Worm (Caenorhabditis elegans) whole organism, L1 larva: Measurements from ENCODE around the gene tiar-1.

Experiments
- C34B4.2 ChIP-seq: sonication (generic microtip); optimal IDR thresholded peaks from 2 replicates; lab custom pipeline; 2017; ENCODE audit warnings: mild to moderate bottlenecking, missing genetic modification characterization, missing compliant biosample characterization
- alr-1 ChIP-seq: fragments of 200-800 bp; sonication (Bioruptor generic); optimal IDR thresholded peaks from 2 replicates; lab custom pipeline; 2018; ENCODE audit warnings: borderline replicate concordance, mild to moderate bottlenecking, missing genetic modification characterization, missing compliant biosample characterization
- aly-2 ChIP-seq: fragments of 150-350 bp; optimal IDR thresholded peaks from 2 replicates; lab custom pipeline; 2014; ENCODE audit warnings: missing biosample characterization, missing genetic modification characterization
- ceh-82 ChIP-seq, 3 experiments: fragments of 150-350 bp in 1 of 3; sonication (generic microtip) in 2 of 3; optimal IDR thresholded peaks; 2 replicates each; lab custom pipeline; 2014 to 2017; ENCODE audit warnings: missing biosample characterization in 3 of 3, missing genetic modification characterization in 3 of 3
- ceh-88 ChIP-seq: fragments of 200-800 bp; sonication (Bioruptor generic); IDR thresholded peaks from 2 replicates; pipeline ENCODE4 v1.3.6; 2022; ENCODE audit warnings: missing genetic modification characterization, missing compliant biosample characterization
- dpl-1 ChIP-seq, 3 experiments: fragments of 150-350 bp in 2 of 3; sonication (generic microtip) in 1 of 3; optimal IDR thresholded peaks; 2 replicates each; lab custom pipeline; 2014 to 2017; ENCODE audit warnings: missing biosample characterization in 3 of 3, missing genetic modification characterization in 3 of 3, missing genetic modification reagents in 3 of 3
- efl-1 ChIP-seq, 4 experiments: fragments of 150-350 bp; optimal IDR thresholded peaks in 3 of 4; peaks in 1 of 4; 1 replicate in 1 of 4; 2 replicates in 3 of 4; lab custom pipeline; 2014; ENCODE audit warnings: missing biosample characterization in 2 of 4, missing genetic modification characterization in 2 of 4, missing genetic modification reagents in 2 of 4
- egl-13 ChIP-seq: sonication (generic microtip); optimal IDR thresholded peaks from 2 replicates; lab custom pipeline; 2016; ENCODE audit warnings: missing genotype, missing genetic modification reagents, missing genetic modification characterization, missing compliant biosample characterization
- egl-27 ChIP-seq, 2 experiments: fragments of 150-350 bp in 1 of 2; sonication (generic microtip); optimal IDR thresholded peaks; 3 replicates each; lab custom pipeline; 2017 to 2018; ENCODE audit warnings: missing biosample characterization in 2 of 2, missing genetic modification characterization in 2 of 2, missing genetic modification reagents in 2 of 2
- elt-2 ChIP-seq: sonication (generic microtip); optimal IDR thresholded peaks from 2 replicates; lab custom pipeline; 2016; ENCODE audit warnings: missing genetic modification characterization, mild to moderate bottlenecking, inconsistent platforms, missing compliant biosample characterization, missing genetic modification reagents
- elt-3 ChIP-seq, 6 experiments: fragments of 150-350 bp in 1 of 6; sonication (generic microtip); optimal IDR thresholded peaks; 2 replicates each; lab custom pipeline; 2017 to 2018; ENCODE audit warnings: missing biosample characterization in 6 of 6, missing genetic modification characterization in 6 of 6, inconsistent platforms in 1 of 6
- ets-5 ChIP-seq: fragments of 200-800 bp; sonication (Bioruptor generic); IDR thresholded peaks from 2 replicates; pipeline ENCODE4 v1.3.6; 2022; ENCODE audit warnings: missing genetic modification characterization, missing compliant biosample characterization
- fkh-10 ChIP-seq: sonication (generic microtip); optimal IDR thresholded peaks from 2 replicates; lab custom pipeline; 2017; ENCODE audit warnings: missing biosample characterization, missing genetic modification reagents, missing genetic modification characterization
- fkh-8 ChIP-seq: sonication (generic microtip); optimal IDR thresholded peaks from 2 replicates; lab custom pipeline; 2016; ENCODE audit warnings: mild to moderate bottlenecking, missing genetic modification characterization, missing compliant biosample characterization
- fos-1 ChIP-seq: fragments of 150-350 bp; optimal IDR thresholded peaks from 2 replicates; lab custom pipeline; 2014; ENCODE audit warnings: missing biosample characterization, missing genetic modification characterization
- grh-1 ChIP-seq: fragments of 200-800 bp; sonication (Bioruptor generic); IDR thresholded peaks from 2 replicates; pipeline ENCODE4 v1.3.6; 2022; ENCODE audit warnings: missing genetic modification reagents, missing genetic modification characterization, missing compliant biosample characterization
- hlh-17 ChIP-seq: fragments of 200-800 bp; sonication (Bioruptor generic); optimal IDR thresholded peaks from 2 replicates; lab custom pipeline; 2018; ENCODE audit warnings: missing genetic modification characterization, mild to moderate bottlenecking, missing compliant biosample characterization, moderate library complexity, borderline replicate concordance
- hlh-4 ChIP-seq: sonication (generic microtip); optimal IDR thresholded peaks from 2 replicates; lab custom pipeline; 2016; ENCODE audit warnings: mild to moderate bottlenecking, missing genetic modification characterization, missing compliant biosample characterization
- irx-1 ChIP-seq: sonication (generic microtip); optimal IDR thresholded peaks from 2 replicates; lab custom pipeline; 2016; ENCODE audit warnings: missing genetic modification characterization, missing compliant biosample characterization
- isw-1 ChIP-seq: fragments of 200-800 bp; sonication (Bioruptor generic); IDR thresholded peaks from 2 replicates; pipeline ENCODE4 v1.3.6; 2022; ENCODE audit warnings: missing genetic modification characterization, missing compliant biosample characterization
- jun-1 ChIP-seq: fragments of 150-350 bp; optimal IDR thresholded peaks from 2 replicates; lab custom pipeline; 2014; ENCODE audit warnings: missing biosample characterization, missing genetic modification reagents, missing genetic modification characterization
- lin-13 ChIP-seq: fragments of 150-350 bp; optimal IDR thresholded peaks from 2 replicates; lab custom pipeline; 2014; ENCODE audit warnings: missing biosample characterization, missing genetic modification reagents, missing genetic modification characterization
- lin-14 ChIP-seq: fragments of 200-800 bp; sonication (Bioruptor generic); optimal IDR thresholded peaks from 2 replicates; lab custom pipeline; 2018; ENCODE audit warnings: mild to moderate bottlenecking, missing genetic modification characterization, moderate library complexity, missing compliant biosample characterization
- lin-15B ChIP-seq: fragments of 150-350 bp; sonication (generic microtip); optimal IDR thresholded peaks from 3 replicates; lab custom pipeline; 2014; ENCODE audit warnings: missing biosample characterization, missing genetic modification characterization
- mab-9 ChIP-seq: fragments of 200-800 bp; sonication (Bioruptor generic); IDR thresholded peaks from 2 replicates; pipeline ENCODE4 v1.3.6; 2022; ENCODE audit warnings: missing genetic modification reagents, missing genetic modification characterization, missing compliant biosample characterization
- mdl-1 ChIP-seq, 2 experiments: fragments of 150-350 bp; optimal IDR thresholded peaks; 2 replicates each; lab custom pipeline; 2014 to 2017; ENCODE audit warnings: missing biosample characterization in 2 of 2, missing genetic modification characterization in 2 of 2, inconsistent platforms in 1 of 2
- mep-1 ChIP-seq: fragments of 150-350 bp; optimal IDR thresholded peaks from 2 replicates; lab custom pipeline; 2014; ENCODE audit warnings: missing biosample characterization, missing genetic modification characterization
- nhr-12 ChIP-seq: sonication (generic microtip); optimal IDR thresholded peaks from 2 replicates; lab custom pipeline; 2017; ENCODE audit warnings: missing biosample characterization, missing genetic modification characterization
- nhr-19 ChIP-seq: fragments of 200-800 bp; sonication (Bioruptor generic); conservative IDR thresholded peaks from 2 replicates; pipeline ENCODE4 v1.3.6; 2022; ENCODE audit warnings: missing genetic modification characterization, missing compliant biosample characterization
- nhr-20 ChIP-seq: sonication (generic microtip); optimal IDR thresholded peaks from 2 replicates; lab custom pipeline; 2016; ENCODE audit warnings: mild to moderate bottlenecking, missing genetic modification characterization, missing compliant biosample characterization
- nhr-237 ChIP-seq: fragments of 150-350 bp; optimal IDR thresholded peaks from 2 replicates; lab custom pipeline; 2014; ENCODE audit warnings: missing biosample characterization, missing genetic modification characterization
- nhr-28 ChIP-seq: fragments of 150-350 bp; optimal IDR thresholded peaks from 2 replicates; lab custom pipeline; 2014; ENCODE audit warnings: missing biosample characterization, missing genetic modification characterization
- pag-3 ChIP-seq: sonication (generic microtip); optimal IDR thresholded peaks from 2 replicates; lab custom pipeline; 2017; ENCODE audit warnings: missing genetic modification characterization, mild to moderate bottlenecking, missing compliant biosample characterization, antibody characterized with exemption, borderline replicate concordance; ENCODE audit not compliant: insufficient read depth
- pax-3 ChIP-seq: fragments of 200-800 bp; sonication (Bioruptor generic); optimal IDR thresholded peaks from 2 replicates; lab custom pipeline; 2018; ENCODE audit warnings: mild to moderate bottlenecking, missing genetic modification characterization, moderate library complexity, missing compliant biosample characterization
- pqm-1 ChIP-seq: sonication (generic microtip); optimal IDR thresholded peaks from 3 replicates; lab custom pipeline; 2017; ENCODE audit warnings: missing biosample characterization, missing genetic modification characterization
- skn-1 ChIP-seq: fragments of 150-350 bp; optimal IDR thresholded peaks from 2 replicates; lab custom pipeline; 2014; ENCODE audit warnings: missing biosample characterization, missing genetic modification characterization
- sptf-1 ChIP-seq: fragments of 150-350 bp; optimal IDR thresholded peaks from 2 replicates; lab custom pipeline; 2014; ENCODE audit warnings: missing biosample characterization, missing genetic modification characterization
- sup-37 ChIP-seq: fragments of 200-800 bp; sonication (Bioruptor generic); optimal IDR thresholded peaks from 2 replicates; lab custom pipeline; 2018; ENCODE audit warnings: mild to moderate bottlenecking, missing genetic modification characterization, missing compliant biosample characterization
- tbx-2 ChIP-seq: sonication (generic microtip); optimal IDR thresholded peaks from 2 replicates; lab custom pipeline; 2016; ENCODE audit warnings: missing genetic modification characterization, missing compliant biosample characterization
- tlp-1 ChIP-seq: fragments of 150-350 bp; optimal IDR thresholded peaks from 2 replicates; lab custom pipeline; 2014; ENCODE audit warnings: missing biosample characterization, missing genetic modification characterization
- unc-130 ChIP-seq: fragments of 150-350 bp; optimal IDR thresholded peaks from 2 replicates; lab custom pipeline; 2017; ENCODE audit warnings: missing biosample characterization, missing genetic modification characterization, inconsistent platforms
- unc-30 ChIP-seq: sonication (generic microtip); optimal IDR thresholded peaks from 2 replicates; lab custom pipeline; 2017; ENCODE audit warnings: missing biosample characterization, missing genetic modification characterization
- zip-4 ChIP-seq: fragments of 200-800 bp; sonication (Bioruptor generic); optimal IDR thresholded peaks from 2 replicates; lab custom pipeline; 2018; ENCODE audit warnings: mild to moderate bottlenecking, missing genetic modification characterization, moderate library complexity, missing compliant biosample characterization

The tiar-1 gene

DNA sequence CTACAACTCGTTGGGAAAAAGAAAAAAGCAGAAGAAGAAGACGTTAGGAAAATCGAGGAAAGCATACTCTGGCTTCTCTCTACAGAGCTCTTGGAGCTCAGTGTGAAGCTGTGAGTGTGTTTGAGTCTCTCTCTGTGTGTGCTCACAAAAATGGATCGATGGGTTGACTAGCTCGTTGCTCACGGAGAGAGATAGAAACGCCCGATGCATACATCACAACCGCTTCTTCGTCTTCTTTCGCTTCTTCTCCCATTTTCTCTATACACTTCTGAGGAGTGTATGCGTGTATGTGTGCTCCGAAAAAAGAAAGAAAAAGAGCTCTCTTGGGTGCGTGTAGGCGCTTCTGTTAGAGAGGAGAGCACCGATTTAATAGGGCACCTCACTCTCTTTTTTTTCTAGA lies 10.5 kb upstream of the tiar-1 start (continued):
- TF ChIP-seq egl-13 (tag; lab: Kevin White, UChicago) (peak; percentile 60), pax-3 (no peak), zip-4 (GFP tag; lab: Kevin White, UChicago) (no peak), lin-14 (GFP tag; lab: Kevin White, UChicago) (peak; percentile 93), efl-1 (optimal IDR thresholded peaks at IDR 0.05; lab: Kevin White, UChicago) (peak; percentile 15 to 37), efl-1 (GFP tag; optimal IDR thresholded peaks at IDR 0.05 in 1 of 2; lab: Kevin White, UChicago) (no peak), irx-1 (tag; lab: Kevin White, UChicago) (peak; percentile 5), tlp-1 (tag; lab: Kevin White, UChicago) (no peak), hlh-17 (GFP tag; lab: Kevin White, UChicago) (no peak), skn-1 (peak; percentile 33), lin-13 (GFP tag; lab: Kevin White, UChicago) (peak; percentile 49), fkh-10 (peak; percentile 85), isw-1 (GFP tag; lab: Robert Waterston, UW) (peak; percentile 58), fos-1 (tag; lab: Kevin White, UChicago) (peak; percentile 64), mep-1 (tag; lab: Kevin White, UChicago) (peak; percentile 46), fkh-8 (tag; lab: Kevin White, UChicago) (peak; percentile 95), unc-30 (tag; lab: Kevin White, UChicago) (no peak), sup-37 (GFP tag; lab: Kevin White, UChicago) (no peak), elt-3 (tag; optimal IDR thresholded peaks at IDR 0.05; lab: Kevin White, UChicago) (no peak), jun-1 (no peak), ets-5 (no peak), ceh-82 (tag; optimal IDR thresholded peaks at IDR 0.05; lab: Kevin White, UChicago) (peak in 2 of 3 experiments; percentile 35 to 86), pqm-1 (tag; lab: Kevin White, UChicago) (no peak), nhr-20 (tag; lab: Kevin White, UChicago) (no peak), lin-15B (peak; percentile 15), mab-9 (GFP tag; lab: Robert Waterston, UW) (0 out of 2 replicates have a peak, but pooled peaks have one; percentile 25), egl-27 (tag; optimal IDR thresholded peaks at IDR 0.05; lab: Kevin White, UChicago) (no peak), hlh-4 (tag; lab: Kevin White, UChicago) (no peak)

DNA sequence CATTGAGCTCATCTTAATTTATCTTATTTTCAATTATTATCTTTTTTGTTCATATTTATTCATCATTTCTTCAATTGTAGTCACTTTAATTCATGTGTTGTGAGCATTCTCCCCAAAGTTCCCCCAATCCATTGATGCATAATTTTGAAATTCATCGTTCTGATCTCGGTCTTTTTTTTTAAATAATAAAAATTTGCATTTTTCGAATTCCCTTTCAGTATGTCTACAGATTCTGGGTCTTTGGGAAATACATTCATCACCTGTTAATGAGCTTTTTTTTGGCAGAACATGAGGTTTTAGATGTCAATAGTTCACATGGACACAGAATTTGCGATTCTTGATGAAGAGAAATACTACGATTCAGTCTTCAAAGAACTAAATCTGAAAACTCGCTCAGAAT lies 5.2 kb upstream of the tiar-1 start, which contains the start of gene damt-1:
TSS of gene damt-1 (plus strand) at position 301 of the 400 bp plus-strand sequence.
- TF ChIP-seq alr-1 (tag; lab: Kevin White, UChicago): no peak
- no peak for TF ChIP-seq unc-130 (tag; lab: Kevin White, UChicago)
- no peak for TF ChIP-seq tbx-2 (tag; lab: Kevin White, UChicago)
- TF ChIP-seq mab-9 (GFP tag; lab: Robert Waterston, UW): no peak
- no peak for TF ChIP-seq dpl-1 (GFP tag; optimal IDR thresholded peaks at IDR 0.05; lab: Kevin White, UChicago)
- TF ChIP-seq fkh-10: no peak
- no peak for TF ChIP-seq pqm-1 (tag; lab: Kevin White, UChicago)
- TF ChIP-seq nhr-237 (tag; lab: Kevin White, UChicago): no peak
- TF ChIP-seq lin-13 (GFP tag; lab: Kevin White, UChicago): no peak
- TF ChIP-seq efl-1 (optimal IDR thresholded peaks at IDR 0.05; lab: Kevin White, UChicago): no peak
- TF ChIP-seq efl-1 (GFP tag; optimal IDR thresholded peaks at IDR 0.05 in 1 of 2; lab: Kevin White, UChicago): no peak
- TF ChIP-seq jun-1: no peak
- TF ChIP-seq mep-1 (tag; lab: Kevin White, UChicago): no peak
- TF ChIP-seq C34B4.2 (tag; lab: Kevin White, UChicago): no peak
- TF ChIP-seq fos-1 (tag; lab: Kevin White, UChicago): no peak
- TF ChIP-seq pag-3 (tag; lab: Kevin White, UChicago): no peak
- TF ChIP-seq ceh-88: no peak
- TF ChIP-seq pax-3: no peak

DNA sequence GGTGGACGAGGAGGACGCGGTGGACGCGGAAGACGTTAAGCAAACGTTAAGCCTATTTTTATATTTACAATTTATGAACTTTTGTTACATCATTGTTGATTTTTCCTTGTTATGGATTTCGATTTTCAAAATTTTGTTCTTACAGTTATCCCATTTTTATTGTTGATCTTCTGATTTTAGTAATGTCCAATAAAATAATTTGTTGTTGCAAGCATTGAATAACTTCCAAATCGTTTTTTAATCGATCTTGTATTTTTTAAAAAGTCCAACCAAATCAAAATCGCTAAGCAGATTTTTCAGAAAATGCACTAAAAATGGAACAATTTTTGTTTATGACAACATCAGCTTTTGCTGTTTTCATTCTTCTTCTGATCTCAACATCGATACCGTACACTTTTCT lies 3.2 kb upstream of the tiar-1 start, which contains the start of gene zipt-3:
TSS of gene zipt-3 (plus strand) at position 301 of the 400 bp plus-strand sequence.
- no peak for TF ChIP-seq aly-2
- TF ChIP-seq alr-1 (tag; lab: Kevin White, UChicago): no peak
- no peak for TF ChIP-seq nhr-28 (tag; lab: Kevin White, UChicago)
- no peak for TF ChIP-seq nhr-19
- no peak for TF ChIP-seq skn-1
- no peak for TF ChIP-seq mdl-1 (tag; optimal IDR thresholded peaks at IDR 0.05; lab: Kevin White, UChicago)
- TF ChIP-seq ets-5: no peak
- TF ChIP-seq hlh-4 (tag; lab: Kevin White, UChicago): no peak
- TF ChIP-seq nhr-12 (tag; lab: Kevin White, UChicago): no peak
- TF ChIP-seq sptf-1 (tag; lab: Kevin White, UChicago): no peak
- no peak for TF ChIP-seq elt-2 (tag; lab: Kevin White, UChicago)
- TF ChIP-seq grh-1: no peak
- no peak for TF ChIP-seq isw-1 (GFP tag; lab: Robert Waterston, UW)
- no peak for TF ChIP-seq elt-3 (tag; optimal IDR thresholded peaks at IDR 0.05; lab: Kevin White, UChicago)
